Fruit fly (Drosophila melanogaster): ENCODE results near the gene CG9541.
A peak's percentile ranks its signal among the peaks of the same experiment; 100 is the strongest.

The CG9541 gene

DNA sequence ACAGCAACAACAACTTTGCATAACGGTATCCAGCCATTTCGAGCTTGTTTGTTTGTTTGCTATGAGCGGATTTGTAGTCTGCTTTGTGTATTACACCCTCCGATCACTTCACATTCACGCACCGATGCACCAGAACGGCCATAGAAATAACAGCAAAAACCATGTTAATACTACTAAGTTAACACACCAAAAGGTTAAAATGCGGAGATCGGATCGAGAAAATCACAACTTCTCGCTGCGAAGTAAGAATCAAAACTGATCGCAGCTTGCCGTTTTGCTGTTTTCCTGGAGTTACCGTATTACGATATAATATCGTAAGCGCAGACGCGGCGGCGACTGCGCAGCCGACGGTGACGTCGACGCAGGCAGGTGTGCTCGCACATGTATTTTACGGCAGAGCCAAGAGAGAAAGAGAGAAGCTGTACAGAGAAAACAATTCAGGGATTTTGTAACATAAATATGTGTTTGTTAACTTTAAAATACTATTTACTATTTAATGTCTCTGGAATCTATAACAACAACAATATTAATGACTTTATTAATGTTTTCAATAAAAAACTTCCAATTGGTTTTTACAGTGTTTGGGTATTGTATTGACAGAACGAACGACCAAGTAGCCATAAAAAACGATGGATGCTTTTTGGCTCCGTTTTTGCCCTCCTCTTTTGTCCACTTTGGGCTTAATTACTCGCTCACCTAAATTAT lies 9.5 kb upstream of the CG9541 start, which contains the start of gene CG13101 (continued):
- TF ChIP-seq insv (GFP tag; optimal IDR thresholded peaks at IDR 0.05) (peak in 1 of 2 experiments; percentile 27), CG15269 (tag; optimal IDR thresholded peaks at IDR 0.05) (peak; percentile 95), CG2875 (GFP tag; optimal IDR thresholded peaks at IDR 0.05) (peak; percentile 89), Chrac-16 (GFP tag; optimal IDR thresholded peaks at IDR 0.05) (peak; percentile 89), Doc2 (GFP tag; IDR thresholded peaks at IDR 0.05) (no peak), E2f2 (GFP tag; IDR thresholded peaks at IDR 0.05) (peak; percentile 79), bab2 (GFP tag; optimal IDR thresholded peaks at IDR 0.05) (peak; percentile 81), maf-S (GFP tag; optimal IDR thresholded peaks at IDR 0.05) (peak; percentile 80), bcd (GFP tag; optimal IDR thresholded peaks at IDR 0.05) (peak; percentile 92), gce (GFP tag; IDR thresholded peaks at IDR 0.05) (peak; percentile 93), CG15696 (tag; optimal IDR thresholded peaks at IDR 0.05) (peak; percentile 73), br (optimal IDR thresholded peaks at IDR 0.05) (no peak), hbn (GFP tag; IDR thresholded peaks at IDR 0.05; ENCODE audit: partially characterized antibody) (no peak), Nf-YB (GFP tag; optimal IDR thresholded peaks at IDR 0.05) (peak; percentile 83), CG11504 (tag; optimal IDR thresholded peaks at IDR 0.05) (peak; percentile 91), psq (GFP tag; optimal IDR thresholded peaks at IDR 0.05) (peak; percentile 63), grn (GFP tag; optimal IDR thresholded peaks at IDR 0.05) (peak; percentile 54), CG42726 (GFP tag; IDR thresholded peaks at IDR 0.05; ENCODE audit: partially characterized antibody) (no peak), CG6175 (GFP tag; IDR thresholded peaks at IDR 0.05) (peak; percentile 87; the same call in 2 of the 3 replicates), CG31365 (tag; optimal IDR thresholded peaks at IDR 0.05) (peak; percentile 63), HLH4C (GFP tag; IDR thresholded peaks at IDR 0.05; ENCODE audit: partially characterized antibody) (no peak), dm (GFP tag; optimal IDR thresholded peaks at IDR 0.05) (peak; percentile 50), Awh (GFP tag; IDR thresholded peaks at IDR 0.05) (peak; percentile 95), Hr51 (GFP tag; optimal IDR thresholded peaks at IDR 0.05) (peak; percentile 86 to 94), B-H1 (GFP tag; IDR thresholded peaks at IDR 0.05) (peak; percentile 91), TFAM (GFP tag; optimal IDR thresholded peaks at IDR 0.05) (peak; percentile 68), ash1 (GFP tag; optimal IDR thresholded peaks at IDR 0.05) (no peak), prd (optimal IDR thresholded peaks at IDR 0.05) (no peak), prd (GFP tag; IDR thresholded peaks at IDR 0.05) (peak; percentile 94), Med (GFP tag) (peak; percentile 96), chn (GFP tag; optimal IDR thresholded peaks at IDR 0.05) (peak; percentile 83), pnt (GFP tag; optimal IDR thresholded peaks at IDR 0.05) (peak; percentile 58), Poxn (GFP tag; IDR thresholded peaks at IDR 0.05) (peak; percentile 58), CG1603 (tag; optimal IDR thresholded peaks at IDR 0.05) (peak; percentile 81), CG5245 (GFP tag; optimal IDR thresholded peaks at IDR 0.05) (peak; percentile 85), CG1233 (GFP tag; optimal IDR thresholded peaks at IDR 0.05) (peak; percentile 87), Dek (tag; optimal IDR thresholded peaks at IDR 0.05) (peak; percentile 91), inv (GFP tag; IDR thresholded peaks at IDR 0.05; ENCODE audit: partially characterized antibody) (no peak), CG3726 (GFP tag; IDR thresholded peaks at IDR 0.05) (no peak; the same call in 2 of the 3 replicates), H15 (GFP tag; IDR thresholded peaks at IDR 0.05) (peak; percentile 89), CkIIα-i1 (GFP tag; IDR thresholded peaks at IDR 0.05) (peak; percentile 51; the same call in 1 of the 2 replicates)

Data from whole organism, embryonic.